ENCODE assay signal across 4 fruit fly cellular contexts in the genomic region with DNA sequence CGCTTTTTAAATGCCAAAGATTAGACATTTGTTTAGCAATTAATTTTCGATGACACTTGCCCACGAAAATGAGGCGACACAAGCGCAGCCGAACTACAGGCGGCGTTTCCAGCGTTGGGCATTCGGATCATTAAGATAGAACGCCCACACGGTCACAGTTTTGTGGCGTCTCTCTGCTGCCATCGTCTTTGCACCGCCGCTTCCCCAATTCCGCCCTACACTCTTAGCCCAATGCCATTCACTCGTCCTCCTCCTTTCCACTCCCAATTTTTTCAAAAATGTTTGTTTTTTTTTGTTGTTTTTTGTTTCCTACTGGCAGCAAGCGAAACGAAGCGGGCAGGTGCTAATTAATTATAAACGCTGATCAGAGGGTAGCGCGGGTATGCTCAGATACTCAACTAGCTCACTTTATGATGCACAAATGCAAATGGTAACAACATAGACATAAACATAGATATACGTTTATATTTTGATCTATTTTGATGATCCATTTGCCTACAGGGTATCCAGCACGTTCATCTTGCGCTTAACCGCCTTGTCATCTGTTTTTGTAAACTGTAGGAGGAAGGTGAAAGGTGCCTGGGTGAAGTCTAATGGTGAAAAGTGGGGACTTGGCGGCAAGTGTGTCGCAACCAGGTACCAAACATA.
TF ChIP-seq lines count a peak whose summit lies in the region.

No protein-coding gene starts in this region.

- TF ChIP-seq CTCF in whole organism, embryonic (GFP tag; optimal IDR thresholded peaks at IDR 0.05; lab: Kevin White, UChicago): no peak

TF ChIP-seq in whole organism, embryonic, 481 proteins besides CTCF, POLR2A, EP300 and RAD21 (continues in another document):
- TF ChIP-seq CG3995 (GFP tag; optimal IDR thresholded peaks at IDR 0.05; lab: Kevin White, UChicago) (no peak), CG9817 (tag; optimal IDR thresholded peaks at IDR 0.05; lab: Kevin White, UChicago) (peak; percentile 62), usp (GFP tag; optimal IDR thresholded peaks at IDR 0.05; lab: Kevin White, UChicago) (no peak), ara (GFP tag; IDR thresholded peaks at IDR 0.05; lab: Robert Waterston, UW) (peak; percentile 89), CG34224 (GFP tag; IDR thresholded peaks at IDR 0.05; lab: Robert Waterston, UW; ENCODE audit: partially characterized antibody) (no peak), exex (tag; optimal IDR thresholded peaks at IDR 0.05; lab: Kevin White, UChicago) (no peak), MESR4 (GFP tag; optimal IDR thresholded peaks at IDR 0.05; lab: Kevin White, UChicago) (peak; percentile 1), Rx (GFP tag; IDR thresholded peaks at IDR 0.05; lab: Robert Waterston, UW) (peak; percentile 79), CG9932 (GFP tag; IDR thresholded peaks at IDR 0.05; lab: Robert Waterston, UW) (peak; percentile 71), Spps (tag; optimal IDR thresholded peaks at IDR 0.05; lab: Kevin White, UChicago) (peak; percentile 61), sim (GFP tag; IDR thresholded peaks at IDR 0.05; lab: Robert Waterston, UW) (peak; percentile 68), fd102C (GFP tag; optimal IDR thresholded peaks at IDR 0.05; lab: Kevin White, UChicago) (no peak), CG2116 (GFP tag; optimal IDR thresholded peaks at IDR 0.05; lab: Kevin White, UChicago) (no peak), GATAe (GFP tag; conservative IDR thresholded peaks at IDR 0.05; lab: Robert Waterston, UW) (no peak), CG12104 (GFP tag; optimal IDR thresholded peaks at IDR 0.05; lab: Kevin White, UChicago) (peak; percentile 26), Doc3 (GFP tag; IDR thresholded peaks at IDR 0.05; lab: Robert Waterston, UW; ENCODE audit: partially characterized antibody) (no peak), CG2120 (GFP tag; optimal IDR thresholded peaks at IDR 0.05; lab: Kevin White, UChicago) (peak; percentile 65), Dek (tag; optimal IDR thresholded peaks at IDR 0.05; lab: Kevin White, UChicago) (peak; percentile 25), bigmax (GFP tag; optimal IDR thresholded peaks at IDR 0.05; lab: Kevin White, UChicago) (no peak), seq (GFP tag; IDR thresholded peaks at IDR 0.05; lab: Robert Waterston, UW) (peak; percentile 65), CG11398 (GFP tag; optimal IDR thresholded peaks at IDR 0.05; lab: Kevin White, UChicago) (no peak)

TF ChIP-seq in whole organism, prepupa, 60 proteins besides CTCF, POLR2A, EP300 and RAD21 (continues in another document):
- 0 out of 3 replicates have a peak, but pooled peaks have one; percentile 25 for TF ChIP-seq CG8119 (GFP tag; IDR thresholded peaks at IDR 0.05; lab: Robert Waterston, UW)
- TF ChIP-seq Hr4 (GFP tag; optimal IDR thresholded peaks at IDR 0.05; lab: Kevin White, UChicago): peak; percentile 65
- TF ChIP-seq topi (GFP tag; optimal IDR thresholded peaks at IDR 0.05; lab: Kevin White, UChicago): peak; percentile 58
- TF ChIP-seq salr (GFP tag; optimal IDR thresholded peaks at IDR 0.05; lab: Kevin White, UChicago): no peak
- TF ChIP-seq lz (GFP tag; optimal IDR thresholded peaks at IDR 0.05; lab: Kevin White, UChicago): peak; percentile 5
- TF ChIP-seq esn (GFP tag; optimal IDR thresholded peaks at IDR 0.05; lab: Kevin White, UChicago): peak; percentile 15
- TF ChIP-seq spab (GFP tag; optimal IDR thresholded peaks at IDR 0.05; lab: Kevin White, UChicago): no peak
- no peak for TF ChIP-seq dsx (GFP tag; optimal IDR thresholded peaks at IDR 0.05; lab: Kevin White, UChicago; ENCODE audit: poor library complexity, severe bottlenecking)
- TF ChIP-seq Eip75B (GFP tag; optimal IDR thresholded peaks at IDR 0.05; lab: Kevin White, UChicago): peak; percentile 2
- TF ChIP-seq CG6276 (GFP tag; optimal IDR thresholded peaks at IDR 0.05; lab: Kevin White, UChicago): peak; percentile 33
- no peak for TF ChIP-seq Blimp-1 (GFP tag; optimal IDR thresholded peaks at IDR 0.05; lab: Kevin White, UChicago)
- TF ChIP-seq net (GFP tag; optimal IDR thresholded peaks at IDR 0.05; lab: Kevin White, UChicago): peak; percentile 30
- TF ChIP-seq CG32006 (GFP tag; optimal IDR thresholded peaks at IDR 0.05; lab: Kevin White, UChicago): peak; percentile 33
- TF ChIP-seq CG11902 (GFP tag; optimal IDR thresholded peaks at IDR 0.05; lab: Kevin White, UChicago): peak; percentile 32
- TF ChIP-seq CG15336 (GFP tag; IDR thresholded peaks at IDR 0.05; lab: Robert Waterston, UW): peak; percentile 45
- TF ChIP-seq Hr39 (GFP tag; optimal IDR thresholded peaks at IDR 0.05; lab: Kevin White, UChicago): peak; percentile 44
- TF ChIP-seq vri (GFP tag; optimal IDR thresholded peaks at IDR 0.05; lab: Kevin White, UChicago): no peak
- peak; percentile 30 for TF ChIP-seq OdsH (GFP tag; optimal IDR thresholded peaks at IDR 0.05; lab: Kevin White, UChicago)
- no peak for TF ChIP-seq fd59A (GFP tag; optimal IDR thresholded peaks at IDR 0.05; lab: Kevin White, UChicago)
- TF ChIP-seq Met (GFP tag; optimal IDR thresholded peaks at IDR 0.05; lab: Kevin White, UChicago): peak; percentile 59
- TF ChIP-seq CG16779 (tag; optimal IDR thresholded peaks at IDR 0.05; lab: Kevin White, UChicago): no peak

TF ChIP-seq in whole organism, pupa, 21 proteins besides CTCF, POLR2A, EP300 and RAD21:
- TF ChIP-seq fd96Ca (GFP tag; IDR thresholded peaks at IDR 0.05; lab: Robert Waterston, UW) (peak; percentile 56; the same call in 1 of the 3 replicates), Pif1A (GFP tag; optimal IDR thresholded peaks at IDR 0.05; lab: Kevin White, UChicago) (peak; percentile 46), CG4496 (GFP tag; IDR thresholded peaks at IDR 0.05; lab: Robert Waterston, UW) (peak; percentile 41; the same call in 2 of the 3 replicates), Ets98B (GFP tag; IDR thresholded peaks at IDR 0.05; lab: Robert Waterston, UW) (peak; percentile 48; the same call in 1 of the 2 replicates), CG14655 (GFP tag; optimal IDR thresholded peaks at IDR 0.05; lab: Kevin White, UChicago) (peak; percentile 27), Snoo (tag; optimal IDR thresholded peaks at IDR 0.05; lab: Kevin White, UChicago) (no peak), CG17806 (tag; optimal IDR thresholded peaks at IDR 0.05; lab: Kevin White, UChicago) (peak; percentile 7), CG8301 (tag; optimal IDR thresholded peaks at IDR 0.05; lab: Kevin White, UChicago) (peak; percentile 32), CG32121 (GFP tag; IDR thresholded peaks at IDR 0.05; lab: Robert Waterston, UW) (0 out of 2 replicates have a peak, but pooled peaks have one; percentile 40), CG9948 (tag; optimal IDR thresholded peaks at IDR 0.05; lab: Kevin White, UChicago) (no peak), gl (tag; optimal IDR thresholded peaks at IDR 0.05; lab: Kevin White, UChicago) (no peak), CG15710 (tag; optimal IDR thresholded peaks at IDR 0.05; lab: Kevin White, UChicago) (no peak), CG12605 (GFP tag; IDR thresholded peaks at IDR 0.05; lab: Robert Waterston, UW) (no peak)

TF ChIP-seq in whole organism, wandering third instar larva, 38 proteins besides CTCF, POLR2A, EP300 and RAD21:
- TF ChIP-seq foxo (GFP tag; optimal IDR thresholded peaks at IDR 0.05; lab: Kevin White, UChicago): peak in 1 of 2 experiments; percentile 55
- TF ChIP-seq ey (GFP tag; optimal IDR thresholded peaks at IDR 0.05; lab: Kevin White, UChicago): peak; percentile 46
- peak; percentile 21 for TF ChIP-seq HLH106 (tag; optimal IDR thresholded peaks at IDR 0.05; lab: Kevin White, UChicago)
- TF ChIP-seq Vsx2 (GFP tag; optimal IDR thresholded peaks at IDR 0.05; lab: Kevin White, UChicago; ENCODE audit: partially characterized antibody): no peak
- peak; percentile 62 for TF ChIP-seq h (GFP tag; optimal IDR thresholded peaks at IDR 0.05; lab: Kevin White, UChicago)
- TF ChIP-seq CG9705 (GFP tag; optimal IDR thresholded peaks at IDR 0.05; lab: Kevin White, UChicago): no peak
- no peak for TF ChIP-seq GATAd (GFP tag; optimal IDR thresholded peaks at IDR 0.05; lab: Kevin White, UChicago)
- peak; percentile 52 for TF ChIP-seq sv (GFP tag; optimal IDR thresholded peaks at IDR 0.05; lab: Kevin White, UChicago)
- TF ChIP-seq Hr78 (GFP tag; optimal IDR thresholded peaks at IDR 0.05; lab: Kevin White, UChicago): no peak
- no peak for TF ChIP-seq N (GFP tag; optimal IDR thresholded peaks at IDR 0.05; lab: Kevin White, UChicago)
- TF ChIP-seq fru (GFP tag; optimal IDR thresholded peaks at IDR 0.05; lab: Kevin White, UChicago): peak; percentile 54
- peak; percentile 12 for TF ChIP-seq CG32264 (GFP tag; optimal IDR thresholded peaks at IDR 0.05; lab: Kevin White, UChicago)
- peak; percentile 11 for TF ChIP-seq Hnf4 (GFP tag; optimal IDR thresholded peaks at IDR 0.05; lab: Kevin White, UChicago)
- no peak for TF ChIP-seq Dif (GFP tag; optimal IDR thresholded peaks at IDR 0.05; lab: Kevin White, UChicago; ENCODE audit: partially characterized antibody)
